Worm (Caenorhabditis elegans) whole organism, late embryonic: Measurements from ENCODE around the gene rpl-42.

ENCODE experiments used
- C38D4.7 ChIP-seq: fragments of 200-800 bp; sonication (Bioruptor generic); optimal IDR thresholded peaks from 2 replicates; lab custom pipeline; 2018; ENCODE audit warnings: mild to moderate bottlenecking, missing genetic modification characterization, moderate library complexity, missing compliant biosample characterization
- F13H6.1 ChIP-seq: sonication (generic microtip); optimal IDR thresholded peaks from 2 replicates; lab custom pipeline; 2016; ENCODE audit warnings: missing genetic modification characterization, missing compliant biosample characterization
- K09A11.1 ChIP-seq: sonication (generic microtip); optimal IDR thresholded peaks from 2 replicates; lab custom pipeline; 2017; ENCODE audit warnings: antibody characterized with exemption, mild to moderate bottlenecking, missing genetic modification characterization, missing compliant biosample characterization; ENCODE audit not compliant: insufficient read depth
- Y22D7AL.16 ChIP-seq: sonication (generic microtip); optimal IDR thresholded peaks from 2 replicates; lab custom pipeline; 2016; ENCODE audit warnings: missing genetic modification characterization, missing compliant biosample characterization
- ama-1 ChIP-seq: fragments of 150-350 bp; optimal IDR thresholded peaks from 2 replicates; lab custom pipeline; 2014
- ceh-18 ChIP-seq: sonication (generic microtip); optimal IDR thresholded peaks from 2 replicates; lab custom pipeline; 2016; ENCODE audit warnings: missing genetic modification characterization, missing compliant biosample characterization
- ceh-19 ChIP-seq: fragments of 200-800 bp; sonication (Bioruptor generic); optimal IDR thresholded peaks from 2 replicates; lab custom pipeline; 2018; ENCODE audit warnings: mild to moderate bottlenecking, missing genetic modification characterization, missing compliant biosample characterization
- ceh-22 ChIP-seq: sonication (generic microtip); optimal IDR thresholded peaks from 2 replicates; lab custom pipeline; 2017; ENCODE audit warnings: missing biosample characterization, missing genetic modification characterization
- ceh-24 ChIP-seq: sonication (generic microtip); optimal IDR thresholded peaks from 2 replicates; lab custom pipeline; 2016; ENCODE audit warnings: mild to moderate bottlenecking, missing genetic modification characterization, missing compliant biosample characterization
- ceh-31 ChIP-seq: sonication (generic microtip); optimal IDR thresholded peaks from 2 replicates; lab custom pipeline; 2016; ENCODE audit warnings: missing genetic modification characterization, missing compliant biosample characterization
- ceh-6 ChIP-seq: fragments of 200-800 bp; sonication (Bioruptor generic); optimal IDR thresholded peaks from 2 replicates; lab custom pipeline; 2018; ENCODE audit warnings: mild to moderate bottlenecking, missing genetic modification characterization, missing compliant biosample characterization
- ceh-9 ChIP-seq: sonication (generic microtip); optimal IDR thresholded peaks from 2 replicates; lab custom pipeline; 2016; ENCODE audit warnings: mild to moderate bottlenecking, missing genetic modification characterization, inconsistent platforms, missing compliant biosample characterization
- che-1 ChIP-seq: sonication (generic microtip); optimal IDR thresholded peaks from 2 replicates; lab custom pipeline; 2016; ENCODE audit warnings: mild to moderate bottlenecking, missing genetic modification characterization, missing compliant biosample characterization
- dmd-4 ChIP-seq: sonication (generic microtip); optimal IDR thresholded peaks from 2 replicates; lab custom pipeline; 2016; ENCODE audit warnings: borderline replicate concordance, missing genetic modification characterization, missing compliant biosample characterization
- dve-1 ChIP-seq: sonication (generic microtip); optimal IDR thresholded peaks from 2 replicates; lab custom pipeline; 2017; ENCODE audit warnings: antibody characterized with exemption, mild to moderate bottlenecking, missing genetic modification characterization, missing compliant biosample characterization
- eyg-1 ChIP-seq: sonication (generic microtip); optimal IDR thresholded peaks from 2 replicates; lab custom pipeline; 2016; ENCODE audit warnings: missing genotype, missing genetic modification characterization, missing compliant biosample characterization
- fkh-10 ChIP-seq: fragments of 150-350 bp; optimal IDR thresholded peaks from 2 replicates; lab custom pipeline; 2014; ENCODE audit warnings: missing biosample characterization, missing genetic modification reagents, missing genetic modification characterization
- fkh-6 ChIP-seq: sonication (generic microtip); optimal IDR thresholded peaks from 2 replicates; lab custom pipeline; 2016; ENCODE audit warnings: missing genetic modification characterization, missing compliant biosample characterization
- gmeb-2 ChIP-seq: sonication (generic microtip); optimal IDR thresholded peaks from 2 replicates; lab custom pipeline; 2016; ENCODE audit warnings: missing genetic modification characterization, inconsistent platforms, missing compliant biosample characterization
- hlh-13 ChIP-seq: fragments of 200-800 bp; sonication (Bioruptor generic); optimal IDR thresholded peaks from 2 replicates; lab custom pipeline; 2018; ENCODE audit warnings: mild to moderate bottlenecking, missing genetic modification characterization, missing compliant biosample characterization
- hlh-30 ChIP-seq: sonication (generic microtip); optimal IDR thresholded peaks from 2 replicates; lab custom pipeline; 2017; ENCODE audit warnings: antibody characterized with exemption, missing genetic modification characterization, missing compliant biosample characterization; ENCODE audit not compliant: insufficient read depth
- lim-6 ChIP-seq: sonication (generic microtip); optimal IDR thresholded peaks from 2 replicates; lab custom pipeline; 2016; ENCODE audit warnings: missing genetic modification characterization, missing compliant biosample characterization
- madf-2 ChIP-seq: sonication (generic microtip); optimal IDR thresholded peaks from 2 replicates; lab custom pipeline; 2017; ENCODE audit warnings: missing genetic modification characterization, missing compliant biosample characterization
- mec-3 ChIP-seq: sonication (generic microtip); optimal IDR thresholded peaks from 2 replicates; lab custom pipeline; 2016; ENCODE audit warnings: borderline replicate concordance, missing genetic modification characterization, missing compliant biosample characterization
- nfya-1 ChIP-seq: sonication (generic microtip); optimal IDR thresholded peaks from 2 replicates; lab custom pipeline; 2017; ENCODE audit warnings: missing genetic modification characterization, mild to moderate bottlenecking, missing compliant biosample characterization, antibody characterized with exemption, moderate library complexity
- odd-2 ChIP-seq: sonication (generic microtip); optimal IDR thresholded peaks from 2 replicates; lab custom pipeline; 2017; ENCODE audit warnings: antibody characterized with exemption, mild to moderate bottlenecking, missing genetic modification characterization, missing compliant biosample characterization
- pax-1 ChIP-seq: fragments of 150-350 bp; optimal IDR thresholded peaks from 2 replicates; lab custom pipeline; 2014; ENCODE audit warnings: missing biosample characterization, missing genetic modification characterization
- pha-2 ChIP-seq: sonication (generic microtip); optimal IDR thresholded peaks from 2 replicates; lab custom pipeline; 2017; ENCODE audit warnings: mild to moderate bottlenecking, missing genetic modification characterization, missing compliant biosample characterization
- ref-2 ChIP-seq: sonication (generic microtip); optimal IDR thresholded peaks from 2 replicates; lab custom pipeline; 2016; ENCODE audit warnings: missing genetic modification characterization, missing compliant biosample characterization
- tbx-2 ChIP-seq: sonication (generic microtip); optimal IDR thresholded peaks from 2 replicates; lab custom pipeline; 2016; ENCODE audit warnings: missing genetic modification characterization, missing compliant biosample characterization
- ttx-3 ChIP-seq: sonication (generic microtip); optimal IDR thresholded peaks from 2 replicates; lab custom pipeline; 2016; ENCODE audit warnings: missing genetic modification reagents, missing genetic modification characterization, missing compliant biosample characterization
- unc-42 ChIP-seq: sonication (generic microtip); optimal IDR thresholded peaks from 2 replicates; lab custom pipeline; 2016; ENCODE audit warnings: missing genotype, missing genetic modification characterization, missing compliant biosample characterization
- unc-55 ChIP-seq: sonication (generic microtip); optimal IDR thresholded peaks from 2 replicates; lab custom pipeline; 2017; ENCODE audit warnings: missing biosample characterization, missing genetic modification reagents, missing genetic modification characterization
- unc-86 ChIP-seq: sonication (generic microtip); optimal IDR thresholded peaks from 2 replicates; lab custom pipeline; 2016; ENCODE audit warnings: missing genetic modification characterization, missing compliant biosample characterization

rpl-42 gene

ce11 chrII:11086770-11087169 lies 5.7 kb upstream of the rpl-42 start:
- TF ChIP-seq unc-86 (tag; lab: Kevin White, UChicago) (no peak), odd-2 (tag; lab: Kevin White, UChicago) (no peak), ceh-31 (tag; lab: Kevin White, UChicago) (peak; percentile 18), unc-42 (peak; percentile 77)

DNA sequence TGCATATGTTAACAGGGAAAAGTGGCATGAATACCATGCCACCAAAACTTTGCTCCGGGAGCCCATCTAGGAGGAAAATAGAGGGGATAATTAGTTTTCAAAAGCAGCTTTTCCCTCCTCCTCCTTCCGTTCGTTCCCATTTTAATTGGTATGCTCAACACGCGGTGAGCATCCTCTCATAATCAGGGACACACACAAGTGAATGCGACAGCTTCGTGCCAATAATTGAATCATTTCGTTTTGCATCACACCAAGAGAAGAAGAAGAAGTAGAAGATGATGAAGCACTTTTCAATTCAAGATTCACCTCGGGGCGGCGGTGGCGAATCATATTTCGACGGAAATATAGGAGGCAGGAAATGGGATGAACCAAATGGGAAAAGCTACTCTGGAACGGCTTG lies 4.4 kb upstream of the rpl-42 start:
- no peak for TF ChIP-seq ceh-9 (tag; lab: Kevin White, UChicago)
- TF ChIP-seq che-1 (tag; lab: Kevin White, UChicago) = no peak
- no peak for TF ChIP-seq gmeb-2 (tag; lab: Kevin White, UChicago)
- no peak for TF ChIP-seq madf-2 (tag; lab: Kevin White, UChicago)
- TF ChIP-seq eyg-1 = no peak
- no peak for TF ChIP-seq ttx-3
- no peak for TF ChIP-seq ceh-18 (tag; lab: Kevin White, UChicago)
- no peak for TF ChIP-seq tbx-2 (tag; lab: Kevin White, UChicago)
- no peak for TF ChIP-seq hlh-13 (GFP tag; lab: Kevin White, UChicago)
- peak; percentile 5 for TF ChIP-seq ceh-31 (tag; lab: Kevin White, UChicago)
- no peak for TF ChIP-seq ceh-24 (tag; lab: Kevin White, UChicago)
- TF ChIP-seq dmd-4 (tag; lab: Kevin White, UChicago) = no peak
- peak; percentile 0 for TF ChIP-seq ceh-6
- no peak for TF ChIP-seq C38D4.7 (GFP tag; lab: Kevin White, UChicago)
- TF ChIP-seq fkh-10 (GFP tag; lab: Kevin White, UChicago) = no peak
- TF ChIP-seq F13H6.1 (tag; lab: Kevin White, UChicago) = no peak
- no peak for TF ChIP-seq mec-3 (tag; lab: Kevin White, UChicago)
- no peak for TF ChIP-seq lim-6
- peak; percentile 97 for TF ChIP-seq unc-42
- no peak for TF ChIP-seq nfya-1 (tag; lab: Kevin White, UChicago)
- no peak for TF ChIP-seq fkh-6 (tag; lab: Kevin White, UChicago)

DNA sequence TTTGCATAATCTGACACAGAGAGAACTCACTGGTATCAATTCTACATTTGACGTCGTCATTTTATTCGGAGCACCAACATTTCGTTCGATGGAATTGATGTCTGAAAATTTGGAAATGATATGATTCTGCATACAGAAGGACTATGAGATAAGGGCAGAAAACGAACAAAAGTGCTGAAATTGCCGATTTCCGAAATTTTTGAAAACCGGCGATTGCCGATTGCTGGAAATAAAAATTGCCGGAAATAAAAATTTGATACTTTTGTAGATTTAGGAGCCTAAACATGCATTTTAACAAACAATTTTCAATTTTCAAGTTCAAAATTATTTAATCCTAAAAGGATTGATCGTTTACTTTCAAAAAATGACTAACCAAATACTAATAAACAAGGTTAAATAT lies 3.2 kb upstream of the rpl-42 start, which contains the start of gene unc-53:
unc-53 (minus strand) TSS at position 101 of the 400 bp plus-strand sequence.
- TF ChIP-seq Y22D7AL.16 (tag; lab: Kevin White, UChicago) (no peak), dmd-4 (tag; lab: Kevin White, UChicago) (no peak), ceh-6 (no peak), pha-2 (tag; lab: Kevin White, UChicago) (no peak), dve-1 (tag; lab: Kevin White, UChicago) (no peak), unc-55 (GFP tag; lab: Kevin White, UChicago) (no peak), ceh-22 (no peak), ama-1 (lab: Kevin White, UChicago) (no peak), C38D4.7 (GFP tag; lab: Kevin White, UChicago) (no peak), hlh-30 (no peak), odd-2 (tag; lab: Kevin White, UChicago) (no peak), fkh-10 (GFP tag; lab: Kevin White, UChicago) (no peak), ceh-19 (no peak), ref-2 (no peak), hlh-13 (GFP tag; lab: Kevin White, UChicago) (no peak), K09A11.1 (no peak)

ce11 chrII:11091577-11091976 lies 936 bp upstream of the rpl-42 start:
- TF ChIP-seq fkh-10 (GFP tag; lab: Kevin White, UChicago) = peak; percentile 37
- no peak for TF ChIP-seq mec-3 (tag; lab: Kevin White, UChicago)
- peak; percentile 91 for TF ChIP-seq unc-42

ce11 chrII:11094431-11094830 lies 1.9 kb downstream of the rpl-42 start:
- TF ChIP-seq ref-2 (no peak), pax-1 (tag; lab: Kevin White, UChicago) (no peak)
